Worm (Caenorhabditis elegans): ENCODE results near the gene pqn-41.
A peak's percentile ranks its signal among the peaks of the same experiment; 100 is the strongest.

ce11 chrIII:1931509-1931908, 25.8 kb downstream of the pqn-41 start:
- TF ChIP-seq lin-13 (GFP tag; optimal IDR thresholded peaks at IDR 0.05) (peak; percentile 48), mep-1 (tag; optimal IDR thresholded peaks at IDR 0.05) (no peak), unc-62 (GFP tag; optimal IDR thresholded peaks at IDR 0.05) (no peak), irx-1 (tag; optimal IDR thresholded peaks at IDR 0.05) (no peak), tbx-2 (tag; optimal IDR thresholded peaks at IDR 0.05) (no peak), snpc-4 (tag; optimal IDR thresholded peaks at IDR 0.05) (no peak), nhr-76 (tag; optimal IDR thresholded peaks at IDR 0.05) (no peak)

All from whole organism, L1 larva.